Worm (Caenorhabditis elegans) whole organism, young adult: ENCODE data around the gene nhr-133.

Source experiments
- ama-1 ChIP-seq, 3 experiments: fragments of 150-350 bp in 1 of 3; sonication (generic microtip) in 2 of 3; optimal IDR thresholded peaks; 2 replicates each; lab custom pipeline; 2014 to 2018; ENCODE audit warnings: missing biosample characterization in 2 of 3, missing genetic modification characterization in 2 of 3, missing genetic modification reagents in 2 of 3
- atf-7 ChIP-seq: sonication (generic microtip); optimal IDR thresholded peaks from 2 replicates; lab custom pipeline; 2017; ENCODE audit warnings: mild to moderate bottlenecking, missing genetic modification characterization, missing compliant biosample characterization
- madf-6 ChIP-seq: fragments of 200-800 bp; sonication (Bioruptor generic); IDR thresholded peaks from 2 replicates; pipeline ENCODE4 v1.3.6; 2022; ENCODE audit warnings: missing genetic modification reagents, missing genetic modification characterization, missing compliant biosample characterization
- mxl-1 ChIP-seq: sonication (generic microtip); optimal IDR thresholded peaks from 2 replicates; lab custom pipeline; 2016; ENCODE audit warnings: missing genetic modification characterization, missing compliant biosample characterization
- xnd-1 ChIP-seq: sonication (generic microtip); optimal IDR thresholded peaks from 2 replicates; lab custom pipeline; 2016; ENCODE audit warnings: missing genotype, missing genetic modification reagents, missing genetic modification characterization, missing compliant biosample characterization
- ztf-6 ChIP-seq: fragments of 200-800 bp; sonication (Bioruptor generic); IDR thresholded peaks from 2 replicates; pipeline ENCODE4 v1.3.6; 2022; ENCODE audit warnings: missing genetic modification reagents, missing genetic modification characterization, missing compliant biosample characterization

- TF ChIP-seq xnd-1 (tag; lab: Kevin White, UChicago) (no peak), ama-1 (optimal IDR thresholded peaks at IDR 0.05; lab: Kevin White, UChicago) (no peak), ama-1 (GFP tag; optimal IDR thresholded peaks at IDR 0.05; lab: Kevin White, UChicago) (no peak), ztf-6 (GFP tag; lab: Robert Waterston, UW) (no peak), atf-7 (tag; lab: Kevin White, UChicago) (no peak), madf-6 (no peak), mxl-1 (no peak)
These were observed 45.2 kb downstream of the nhr-133 start, which contains the start of gene srbc-19 for ce11 chrV:2166679-2167078.
